Fruit fly (Drosophila melanogaster): ENCODE measurements around the gene CG32086.

The CG32086 gene

DNA sequence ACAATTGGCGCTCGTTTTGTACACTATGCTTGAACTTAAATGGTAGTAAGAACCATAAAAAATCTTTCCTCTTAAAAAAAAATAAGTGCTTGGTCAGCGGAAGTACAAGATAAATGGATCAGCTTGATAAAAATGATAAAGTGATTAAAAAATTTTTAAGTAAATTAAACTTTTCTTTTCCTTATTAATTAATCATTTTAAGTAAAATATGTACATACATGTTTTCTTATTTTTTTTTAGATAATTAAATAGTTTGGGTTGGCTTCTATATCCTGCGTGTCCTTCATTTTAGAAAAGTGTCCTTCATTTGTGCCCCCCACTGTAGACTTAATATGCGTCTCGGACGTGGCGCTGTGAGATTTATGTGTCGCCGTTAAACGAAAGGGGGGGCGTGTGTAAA is 27.2 kb downstream of the CG32086 start (continued):
- TF ChIP-seq eve (GFP tag; optimal IDR thresholded peaks at IDR 0.05) (peak in 1 of 2 experiments; percentile 38), en (GFP tag; optimal IDR thresholded peaks at IDR 0.05) (no peak), CG13296 (GFP tag; optimal IDR thresholded peaks at IDR 0.05) (no peak), CG30403 (GFP tag; optimal IDR thresholded peaks at IDR 0.05) (peak; percentile 36), Lpt (GFP tag; optimal IDR thresholded peaks at IDR 0.05) (no peak), ato (GFP tag; IDR thresholded peaks at IDR 0.05; ENCODE audit: partially characterized antibody) (no peak), CG3281 (GFP tag; optimal IDR thresholded peaks at IDR 0.05) (peak; percentile 70), CG8359 (GFP tag; optimal IDR thresholded peaks at IDR 0.05; ENCODE audit: borderline replicate concordance) (no peak), Dbx (GFP tag; IDR thresholded peaks at IDR 0.05) (peak; percentile 49; the same call in 1 of the 3 replicates), Hr51 (GFP tag; optimal IDR thresholded peaks at IDR 0.05) (peak in 1 of 2 experiments; percentile 38), trem (tag; optimal IDR thresholded peaks at IDR 0.05) (no peak), CG11504 (tag; optimal IDR thresholded peaks at IDR 0.05) (peak; percentile 15), CG15269 (tag; optimal IDR thresholded peaks at IDR 0.05) (peak; percentile 8), pb (GFP tag; optimal IDR thresholded peaks at IDR 0.05) (no peak), CG8388 (GFP tag; optimal IDR thresholded peaks at IDR 0.05) (peak; percentile 24), CG14860 (GFP tag; IDR thresholded peaks at IDR 0.05; ENCODE audit: partially characterized antibody) (no peak), CG10274 (GFP tag; optimal IDR thresholded peaks at IDR 0.05) (no peak)

DNA sequence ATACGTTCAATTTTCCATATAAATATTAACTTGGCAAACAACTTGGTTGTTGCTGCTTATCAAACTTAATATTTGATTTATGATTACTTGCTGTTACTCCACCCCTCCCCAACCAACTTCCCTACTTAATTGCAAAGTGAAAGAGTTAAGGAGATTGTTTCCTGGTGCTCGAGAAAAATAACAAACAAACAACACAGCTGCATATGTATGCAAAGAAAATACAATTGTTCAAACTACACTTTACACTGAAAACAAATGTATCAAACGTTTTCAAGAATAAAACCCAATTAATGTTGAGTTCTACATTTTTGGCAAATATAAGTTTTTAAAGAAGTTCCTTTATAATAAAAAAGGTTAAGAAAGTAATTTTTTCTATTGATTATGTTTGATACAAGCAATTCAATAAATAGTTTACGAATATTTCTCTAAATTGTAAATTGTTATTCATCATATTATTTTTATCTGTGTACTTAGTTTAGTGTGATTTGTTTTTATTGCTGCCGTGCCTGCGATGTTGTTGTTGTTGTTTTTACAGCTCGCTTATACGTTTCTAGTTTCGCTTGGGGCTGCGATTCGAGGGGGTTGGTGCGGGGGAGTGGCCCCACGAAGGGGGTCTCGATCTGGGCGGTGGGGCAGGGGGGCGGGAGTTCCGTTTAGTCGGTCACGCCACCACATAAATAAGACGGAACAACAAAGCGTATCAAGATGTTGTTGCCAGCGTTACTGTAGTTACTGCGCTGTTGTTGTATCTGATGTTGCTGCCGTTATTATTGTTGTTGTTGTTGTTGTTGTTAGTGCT is 28.0 kb downstream of the CG32086 start:
- peak; percentile 19 for TF ChIP-seq CG4617 (GFP tag; optimal IDR thresholded peaks at IDR 0.05; ENCODE audit: borderline replicate concordance)
- TF ChIP-seq repo (GFP tag; optimal IDR thresholded peaks at IDR 0.05), result no peak
- peak; percentile 42 for TF ChIP-seq CG8089 (GFP tag; optimal IDR thresholded peaks at IDR 0.05)
- TF ChIP-seq CG6854 (GFP tag; optimal IDR thresholded peaks at IDR 0.05), result peak; percentile 49
- TF ChIP-seq corto (GFP tag; optimal IDR thresholded peaks at IDR 0.05), result no peak
- TF ChIP-seq grn (GFP tag; optimal IDR thresholded peaks at IDR 0.05), result no peak
- TF ChIP-seq sens (GFP tag), result peak; percentile 88
- TF ChIP-seq Lhr (GFP tag; optimal IDR thresholded peaks at IDR 0.05), result peak; percentile 32
- no peak for TF ChIP-seq CG10565 (GFP tag; optimal IDR thresholded peaks at IDR 0.05)
- no peak for TF ChIP-seq otp (GFP tag; IDR thresholded peaks at IDR 0.05)
- TF ChIP-seq CG30403 (GFP tag; optimal IDR thresholded peaks at IDR 0.05), result peak; percentile 76
- TF ChIP-seq Xrp1 (GFP tag; IDR thresholded peaks at IDR 0.05), result peak; percentile 76; the same call in 1 of the 2 replicates
- no peak for TF ChIP-seq CG11696 (GFP tag; IDR thresholded peaks at IDR 0.05)
- TF ChIP-seq tx (GFP tag; optimal IDR thresholded peaks at IDR 0.05), result peak; percentile 16
- no peak for TF ChIP-seq ems (GFP tag; optimal IDR thresholded peaks at IDR 0.05)
- no peak for TF ChIP-seq cad (GFP tag; optimal IDR thresholded peaks at IDR 0.05)
- peak; percentile 70 for TF ChIP-seq CG4820 (GFP tag; optimal IDR thresholded peaks at IDR 0.05)
- no peak for TF ChIP-seq hth (optimal IDR thresholded peaks at IDR 0.05)
- TF ChIP-seq CG15696 (tag; optimal IDR thresholded peaks at IDR 0.05), result peak; percentile 65
- TF ChIP-seq Sox100B (GFP tag; optimal IDR thresholded peaks at IDR 0.05), result peak; percentile 79
- no peak for TF ChIP-seq CG8281 (tag; optimal IDR thresholded peaks at IDR 0.05)
- peak; percentile 39 for TF ChIP-seq Chrac-16 (GFP tag; optimal IDR thresholded peaks at IDR 0.05)
- TF ChIP-seq CG12104 (GFP tag; optimal IDR thresholded peaks at IDR 0.05), result peak; percentile 60
- no peak for TF ChIP-seq CG11247 (GFP tag; IDR thresholded peaks at IDR 0.05)
- no peak for TF ChIP-seq dati (GFP tag; IDR thresholded peaks at IDR 0.05)
- peak; percentile 36; the same call in 1 of the 2 replicates for TF ChIP-seq klu (GFP tag; IDR thresholded peaks at IDR 0.05)
- TF ChIP-seq jing (GFP tag; optimal IDR thresholded peaks at IDR 0.05), result no peak
- no peak for TF ChIP-seq CG16813 (GFP tag; IDR thresholded peaks at IDR 0.05; ENCODE audit: partially characterized antibody)
- peak; percentile 99 for TF ChIP-seq crol (GFP tag; IDR thresholded peaks at IDR 0.05)
- peak; percentile 32 for TF ChIP-seq CG4854 (GFP tag; optimal IDR thresholded peaks at IDR 0.05)
- peak; percentile 65 for TF ChIP-seq Six4 (GFP tag; optimal IDR thresholded peaks at IDR 0.05)
- no peak for TF ChIP-seq sna (GFP tag; IDR thresholded peaks at IDR 0.05; ENCODE audit: partially characterized antibody)
- no peak for TF ChIP-seq CG2199 (GFP tag; IDR thresholded peaks at IDR 0.05)
